Worm (Caenorhabditis elegans): ENCODE results near the gene daf-22.

daf-22 gene

ce11 chrII:12457275-12457674, 31.8 kb upstream of the daf-22 start, which contains the start of gene sre-38 (continued):
- TF ChIP-seq mep-1 (tag; optimal IDR thresholded peaks at IDR 0.05): no peak

DNA sequence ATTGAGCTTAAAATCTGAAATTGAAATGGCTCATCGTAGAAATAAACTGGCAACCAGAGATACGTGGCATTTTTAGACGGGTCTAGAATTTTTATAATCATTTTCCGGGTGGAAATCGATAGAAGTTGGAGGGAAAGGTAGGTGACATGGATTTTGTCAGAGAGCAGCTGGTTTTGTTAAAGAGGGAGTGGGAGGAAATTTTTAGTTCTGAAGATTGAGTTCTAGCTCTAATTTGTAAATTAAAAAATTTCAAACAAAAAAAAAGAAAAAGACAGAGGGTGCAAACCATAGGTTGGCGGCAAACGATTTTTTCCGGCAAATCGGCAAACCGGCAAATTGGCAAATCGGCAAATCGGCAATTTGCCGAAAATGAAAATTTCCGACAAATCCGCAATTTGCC, 31.1 kb upstream of the daf-22 start, which contains the start of gene sre-32:
sre-32 (minus strand) TSS at position 101 of the 400 bp plus-strand sequence.
- TF ChIP-seq ama-1 (optimal IDR thresholded peaks at IDR 0.05): no peak
- TF ChIP-seq F49E8.2 (tag; optimal IDR thresholded peaks at IDR 0.05; ENCODE audit: borderline replicate concordance): no peak
- TF ChIP-seq hlh-11 (tag; optimal IDR thresholded peaks at IDR 0.05): no peak
- TF ChIP-seq nhr-11 (tag; optimal IDR thresholded peaks at IDR 0.05): no peak
- TF ChIP-seq dve-1 (tag; optimal IDR thresholded peaks at IDR 0.05; ENCODE audit: insufficient read depth): no peak
- TF ChIP-seq zip-11 (GFP tag; IDR thresholded peaks at IDR 0.05): no peak

- TF ChIP-seq aha-1 (tag) (peak; percentile 81), daf-16 (GFP tag; optimal IDR thresholded peaks at IDR 0.05) (no peak), daf-16 (tag; optimal IDR thresholded peaks at IDR 0.05) (no peak)
Measured at ce11 chrII:12452754-12453352, 27.4 kb upstream of the daf-22 start, which contains the start of the genes sre-35 and sre-33. Gene sre-35 (minus strand): TSS chrII:12452854. Gene sre-33 (plus strand): TSS chrII:12453302.

DNA sequence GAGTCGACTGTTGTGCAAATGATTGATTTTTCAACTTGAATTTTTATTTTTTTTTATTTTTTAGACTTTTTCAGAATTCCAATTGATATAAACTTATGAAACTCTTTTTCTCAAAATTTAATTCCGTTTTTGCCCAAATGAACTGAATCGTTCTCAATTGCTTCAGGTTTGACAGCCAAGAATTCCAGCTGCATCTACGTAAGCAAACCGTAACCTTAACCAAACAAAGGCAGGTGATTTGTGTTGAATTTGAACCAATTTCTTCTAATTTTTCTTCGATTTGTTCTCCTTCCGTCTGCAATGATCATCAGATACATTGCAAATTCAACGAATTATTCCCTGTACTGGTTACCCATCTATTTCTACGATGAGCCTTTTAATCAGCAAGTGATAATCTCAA, 24.4 kb upstream of the daf-22 start, which contains the start of gene sre-34:
sre-34 (plus strand) TSS at position 301 of the 400 bp plus-strand sequence.
- TF ChIP-seq ztf-11 (tag; optimal IDR thresholded peaks at IDR 0.05) (no peak), nhr-41 (GFP tag; IDR thresholded peaks at IDR 0.05) (no peak), madf-5 (GFP tag; IDR thresholded peaks at IDR 0.05) (no peak), F49E8.2 (tag; optimal IDR thresholded peaks at IDR 0.05; ENCODE audit: borderline replicate concordance) (no peak), aly-2 (tag; optimal IDR thresholded peaks at IDR 0.05) (no peak), nhr-25 (tag; optimal IDR thresholded peaks at IDR 0.05; ENCODE audit: borderline replicate concordance, insufficient read depth) (no peak)

DNA sequence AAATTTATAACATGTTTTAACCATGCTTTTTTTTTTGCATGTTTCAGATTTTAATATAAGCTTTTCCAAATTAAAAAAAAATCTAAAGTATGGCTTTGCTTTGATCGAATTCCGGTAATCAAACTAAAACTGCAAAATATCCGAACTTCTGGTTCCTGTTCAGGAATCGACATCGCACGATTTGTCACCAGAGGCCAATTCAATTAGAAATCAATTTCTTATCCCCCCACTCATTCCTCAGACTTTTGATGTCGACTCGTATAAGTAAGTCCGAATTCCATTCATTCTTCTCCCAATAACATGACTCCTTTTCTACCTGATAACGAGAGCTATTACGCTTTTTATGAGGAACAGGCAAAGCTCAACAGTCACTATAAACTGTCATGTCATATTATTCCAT, 22.7 kb upstream of the daf-22 start, which contains the start of gene srh-27:
srh-27 (plus strand) TSS at position 301 of the 400 bp plus-strand sequence.
- TF ChIP-seq daf-16 (GFP tag; optimal IDR thresholded peaks at IDR 0.05) (no peak), daf-16 (tag; optimal IDR thresholded peaks at IDR 0.05) (no peak), gei-8 (GFP tag; optimal IDR thresholded peaks at IDR 0.05) (no peak), unc-39 (tag; optimal IDR thresholded peaks at IDR 0.05) (no peak), unc-62 (GFP tag; optimal IDR thresholded peaks at IDR 0.05 in 1 of 2) (no peak), unc-62 (tag; optimal IDR thresholded peaks at IDR 0.05) (no peak), ztf-11 (tag; optimal IDR thresholded peaks at IDR 0.05) (no peak), nhr-28 (tag; optimal IDR thresholded peaks at IDR 0.05) (no peak)

ce11 chrII:12444679-12445376, 19.3 kb upstream of the daf-22 start, which contains the start of the genes W05H5.1 and pitr-6:
Gene W05H5.1 (minus strand): TSS chrII:12444779.
Gene pitr-6 (plus strand): TSS chrII:12445326.
- TF ChIP-seq aha-1 (tag) (peak; percentile 55), madf-5 (GFP tag; IDR thresholded peaks at IDR 0.05) (no peak), ceh-62 (tag; optimal IDR thresholded peaks at IDR 0.05) (no peak)

- peak; percentile 12; the same call in 1 of the 2 replicates for TF ChIP-seq set-16 (GFP tag; IDR thresholded peaks at IDR 0.05)
Measured at ce11 chrII:12441164-12441563, 15.7 kb upstream of the daf-22 start, which contains the start of gene Y57A10C.10. Gene Y57A10C.10 (minus strand): TSS chrII:12441264.

DNA sequence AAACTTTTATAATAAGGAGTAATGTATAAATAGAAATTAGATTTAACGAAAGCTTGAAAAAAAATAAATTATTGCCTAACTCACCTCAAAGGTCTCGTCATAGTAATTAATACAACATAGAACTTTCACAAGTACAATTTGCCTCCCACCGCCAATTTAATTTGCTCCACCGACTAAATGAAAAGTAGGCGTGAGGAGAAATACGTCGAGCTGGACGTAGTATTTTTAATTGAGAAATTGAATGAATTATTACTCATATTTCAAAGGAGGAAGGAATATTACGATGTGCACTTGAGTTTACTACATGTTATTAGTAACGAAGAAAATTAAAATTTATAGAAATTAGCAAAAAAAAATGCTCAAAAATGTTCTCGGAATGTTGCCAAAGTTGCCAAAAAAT, 12.9 kb upstream of the daf-22 start, which contains the start of gene Y57A10C.9:
Y57A10C.9 (minus strand) TSS at position 101 of the 400 bp plus-strand sequence.
- TF ChIP-seq snpc-1.2 (GFP tag; IDR thresholded peaks at IDR 0.05) (no peak), mdt-29 (GFP tag; IDR thresholded peaks at IDR 0.05) (no peak), nhr-6 (tag; optimal IDR thresholded peaks at IDR 0.05) (no peak), tag-97 (GFP tag; IDR thresholded peaks at IDR 0.05) (no peak)

Data from whole organism, L4 larva.